Worm (Caenorhabditis elegans) whole organism, late embryonic: ENCODE measurements around the gene Y39E4A.1.

Experiments used
- C38D4.7 ChIP-seq: fragments of 200-800 bp; sonication (Bioruptor generic); optimal IDR thresholded peaks from 2 replicates; lab custom pipeline; 2018; ENCODE audit warnings: mild to moderate bottlenecking, missing genetic modification characterization, moderate library complexity, missing compliant biosample characterization
- Y22D7AL.16 ChIP-seq: sonication (generic microtip); optimal IDR thresholded peaks from 2 replicates; lab custom pipeline; 2016; ENCODE audit warnings: missing genetic modification characterization, missing compliant biosample characterization
- ahr-1 ChIP-seq: sonication (generic microtip); optimal IDR thresholded peaks from 2 replicates; lab custom pipeline; 2016; ENCODE audit warnings: missing genetic modification characterization, missing compliant biosample characterization
- ama-1 ChIP-seq: fragments of 150-350 bp; optimal IDR thresholded peaks from 2 replicates; lab custom pipeline; 2014
- ceh-14 ChIP-seq: sonication (generic microtip); optimal IDR thresholded peaks from 2 replicates; lab custom pipeline; 2016; ENCODE audit warnings: missing genotype, missing genetic modification characterization, missing compliant biosample characterization
- ets-4 ChIP-seq: sonication (generic microtip); optimal IDR thresholded peaks from 2 replicates; lab custom pipeline; 2016; ENCODE audit warnings: missing genetic modification characterization, missing compliant biosample characterization
- fkh-10 ChIP-seq: fragments of 150-350 bp; optimal IDR thresholded peaks from 2 replicates; lab custom pipeline; 2014; ENCODE audit warnings: missing biosample characterization, missing genetic modification reagents, missing genetic modification characterization
- hlh-15 ChIP-seq: sonication (generic microtip); optimal IDR thresholded peaks from 2 replicates; lab custom pipeline; 2016; ENCODE audit warnings: missing genetic modification characterization, missing compliant biosample characterization
- hlh-8 ChIP-seq: sonication (generic microtip); optimal IDR thresholded peaks from 2 replicates; lab custom pipeline; 2016; ENCODE audit warnings: missing genotype, missing genetic modification characterization, missing compliant biosample characterization
- pax-1 ChIP-seq: fragments of 150-350 bp; optimal IDR thresholded peaks from 2 replicates; lab custom pipeline; 2014; ENCODE audit warnings: missing biosample characterization, missing genetic modification characterization
- pha-4 ChIP-seq: fragments of 150-350 bp; optimal IDR thresholded peaks from 2 replicates; lab custom pipeline; 2018; ENCODE audit warnings: missing biosample characterization, missing genetic modification reagents, missing genetic modification characterization
- sdc-2 ChIP-seq: sonication (generic microtip); optimal IDR thresholded peaks from 2 replicates; lab custom pipeline; 2016; ENCODE audit warnings: missing genotype, missing genetic modification characterization, missing compliant biosample characterization
- tbx-2 ChIP-seq: sonication (generic microtip); optimal IDR thresholded peaks from 2 replicates; lab custom pipeline; 2016; ENCODE audit warnings: missing genetic modification characterization, missing compliant biosample characterization
- unc-55 ChIP-seq: sonication (generic microtip); optimal IDR thresholded peaks from 2 replicates; lab custom pipeline; 2017; ENCODE audit warnings: missing biosample characterization, missing genetic modification reagents, missing genetic modification characterization

DNA sequence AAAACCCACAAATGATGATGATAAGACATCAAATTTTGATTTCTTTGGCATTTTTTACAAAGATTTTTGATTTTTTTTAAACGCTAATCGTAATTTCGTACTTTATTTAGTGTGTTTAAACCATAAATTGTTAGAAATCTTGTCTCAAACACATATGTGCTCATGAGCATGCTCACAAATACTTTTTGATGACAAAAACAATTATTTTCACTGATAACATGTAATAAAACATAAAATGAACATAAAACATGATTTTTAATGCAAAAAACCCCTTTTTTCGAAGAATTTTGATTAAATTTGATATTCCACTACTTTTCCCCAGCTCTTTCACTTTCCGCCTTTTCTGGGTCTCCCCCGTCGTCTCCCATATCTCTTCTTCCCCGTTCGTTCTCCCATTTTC, 18.4 kb upstream of the Y39E4A.1 start:
- no peak for TF ChIP-seq ama-1 (lab: Kevin White, UChicago)
- no peak for TF ChIP-seq fkh-10 (GFP tag; lab: Kevin White, UChicago)
- no peak for TF ChIP-seq C38D4.7 (GFP tag; lab: Kevin White, UChicago)
- TF ChIP-seq pha-4 (tag; lab: Kevin White, UChicago): no peak
- no peak for TF ChIP-seq sdc-2 (tag; lab: Kevin White, UChicago)
- no peak for TF ChIP-seq ceh-14 (tag; lab: Kevin White, UChicago)
- no peak for TF ChIP-seq ets-4 (tag; lab: Kevin White, UChicago)
- TF ChIP-seq tbx-2 (tag; lab: Kevin White, UChicago): no peak
- TF ChIP-seq hlh-8 (tag; lab: Kevin White, UChicago): no peak
- no peak for TF ChIP-seq unc-55
- TF ChIP-seq Y22D7AL.16 (tag; lab: Kevin White, UChicago): no peak
- no peak for TF ChIP-seq ahr-1 (tag; lab: Kevin White, UChicago)
- no peak for TF ChIP-seq hlh-15 (tag; lab: Kevin White, UChicago)
- TF ChIP-seq pax-1 (tag; lab: Kevin White, UChicago): no peak
